Worm (Caenorhabditis elegans) whole organism, late embryonic: ENCODE data around the gene ZK381.62.

Experiments
- C08G9.2 ChIP-seq: sonication (generic microtip); optimal IDR thresholded peaks from 2 replicates; lab custom pipeline; 2016; ENCODE audit warnings: mild to moderate bottlenecking, missing genetic modification characterization, moderate library complexity, missing compliant biosample characterization
- C38D4.7 ChIP-seq: fragments of 200-800 bp; sonication (Bioruptor generic); optimal IDR thresholded peaks from 2 replicates; lab custom pipeline; 2018; ENCODE audit warnings: mild to moderate bottlenecking, missing genetic modification characterization, moderate library complexity, missing compliant biosample characterization
- F13H6.1 ChIP-seq: sonication (generic microtip); optimal IDR thresholded peaks from 2 replicates; lab custom pipeline; 2016; ENCODE audit warnings: missing genetic modification characterization, missing compliant biosample characterization
- K02D7.2 ChIP-seq: sonication (generic microtip); optimal IDR thresholded peaks from 2 replicates; lab custom pipeline; 2017; ENCODE audit warnings: mild to moderate bottlenecking, missing genetic modification characterization, missing compliant biosample characterization
- Y22D7AL.16 ChIP-seq: sonication (generic microtip); optimal IDR thresholded peaks from 2 replicates; lab custom pipeline; 2016; ENCODE audit warnings: missing genetic modification characterization, missing compliant biosample characterization
- ceh-14 ChIP-seq: sonication (generic microtip); optimal IDR thresholded peaks from 2 replicates; lab custom pipeline; 2016; ENCODE audit warnings: missing genotype, missing genetic modification characterization, missing compliant biosample characterization
- ceh-19 ChIP-seq: fragments of 200-800 bp; sonication (Bioruptor generic); optimal IDR thresholded peaks from 2 replicates; lab custom pipeline; 2018; ENCODE audit warnings: mild to moderate bottlenecking, missing genetic modification characterization, missing compliant biosample characterization
- ceh-30 ChIP-seq: fragments of 150-350 bp; optimal IDR thresholded peaks from 2 replicates; lab custom pipeline; 2014; ENCODE audit warnings: missing biosample characterization, missing genetic modification characterization
- ceh-31 ChIP-seq: sonication (generic microtip); optimal IDR thresholded peaks from 2 replicates; lab custom pipeline; 2016; ENCODE audit warnings: missing genetic modification characterization, missing compliant biosample characterization
- ceh-45 ChIP-seq: fragments of 200-800 bp; sonication (Bioruptor generic); IDR thresholded peaks from 2 replicates; pipeline ENCODE4 v1.3.6; 2022; ENCODE audit warnings: missing genetic modification reagents, missing genetic modification characterization, missing compliant biosample characterization
- ceh-48 ChIP-seq: sonication (generic microtip); optimal IDR thresholded peaks from 2 replicates; lab custom pipeline; 2016; ENCODE audit warnings: missing genetic modification characterization, inconsistent platforms, missing compliant biosample characterization
- ceh-6 ChIP-seq: fragments of 200-800 bp; sonication (Bioruptor generic); optimal IDR thresholded peaks from 2 replicates; lab custom pipeline; 2018; ENCODE audit warnings: mild to moderate bottlenecking, missing genetic modification characterization, missing compliant biosample characterization
- dmd-4 ChIP-seq: sonication (generic microtip); optimal IDR thresholded peaks from 2 replicates; lab custom pipeline; 2016; ENCODE audit warnings: borderline replicate concordance, missing genetic modification characterization, missing compliant biosample characterization
- dve-1 ChIP-seq: sonication (generic microtip); optimal IDR thresholded peaks from 2 replicates; lab custom pipeline; 2017; ENCODE audit warnings: antibody characterized with exemption, mild to moderate bottlenecking, missing genetic modification characterization, missing compliant biosample characterization
- ets-4 ChIP-seq: sonication (generic microtip); optimal IDR thresholded peaks from 2 replicates; lab custom pipeline; 2016; ENCODE audit warnings: missing genetic modification characterization, missing compliant biosample characterization
- eyg-1 ChIP-seq: sonication (generic microtip); optimal IDR thresholded peaks from 2 replicates; lab custom pipeline; 2016; ENCODE audit warnings: missing genotype, missing genetic modification characterization, missing compliant biosample characterization
- fax-1 ChIP-seq: sonication (generic microtip); optimal IDR thresholded peaks from 2 replicates; lab custom pipeline; 2016; ENCODE audit warnings: missing genotype, missing genetic modification characterization, missing compliant biosample characterization
- fkh-10 ChIP-seq: fragments of 150-350 bp; optimal IDR thresholded peaks from 2 replicates; lab custom pipeline; 2014; ENCODE audit warnings: missing biosample characterization, missing genetic modification reagents, missing genetic modification characterization
- fkh-6 ChIP-seq: sonication (generic microtip); optimal IDR thresholded peaks from 2 replicates; lab custom pipeline; 2016; ENCODE audit warnings: missing genetic modification characterization, missing compliant biosample characterization
- gmeb-2 ChIP-seq: sonication (generic microtip); optimal IDR thresholded peaks from 2 replicates; lab custom pipeline; 2016; ENCODE audit warnings: missing genetic modification characterization, inconsistent platforms, missing compliant biosample characterization
- hlh-15 ChIP-seq: sonication (generic microtip); optimal IDR thresholded peaks from 2 replicates; lab custom pipeline; 2016; ENCODE audit warnings: missing genetic modification characterization, missing compliant biosample characterization
- hlh-6 ChIP-seq: sonication (generic microtip); optimal IDR thresholded peaks from 2 replicates; lab custom pipeline; 2016; ENCODE audit warnings: missing genotype, missing genetic modification characterization, missing compliant biosample characterization
- mec-3 ChIP-seq: sonication (generic microtip); optimal IDR thresholded peaks from 2 replicates; lab custom pipeline; 2016; ENCODE audit warnings: borderline replicate concordance, missing genetic modification characterization, missing compliant biosample characterization
- nfya-1 ChIP-seq: sonication (generic microtip); optimal IDR thresholded peaks from 2 replicates; lab custom pipeline; 2017; ENCODE audit warnings: missing genetic modification characterization, mild to moderate bottlenecking, missing compliant biosample characterization, antibody characterized with exemption, moderate library complexity
- nhr-11 ChIP-seq: fragments of 150-350 bp; optimal IDR thresholded peaks from 2 replicates; lab custom pipeline; 2014; ENCODE audit warnings: missing biosample characterization, missing genetic modification characterization
- nhr-232 ChIP-seq: sonication (generic microtip); optimal IDR thresholded peaks from 2 replicates; lab custom pipeline; 2016; ENCODE audit warnings: missing genetic modification characterization, missing compliant biosample characterization
- npax-4 ChIP-seq: sonication (generic microtip); optimal IDR thresholded peaks from 2 replicates; lab custom pipeline; 2016; ENCODE audit warnings: missing genetic modification characterization, missing compliant biosample characterization
- pax-1 ChIP-seq: fragments of 150-350 bp; optimal IDR thresholded peaks from 2 replicates; lab custom pipeline; 2014; ENCODE audit warnings: missing biosample characterization, missing genetic modification characterization
- pha-2 ChIP-seq: sonication (generic microtip); optimal IDR thresholded peaks from 2 replicates; lab custom pipeline; 2017; ENCODE audit warnings: mild to moderate bottlenecking, missing genetic modification characterization, missing compliant biosample characterization
- pros-1 ChIP-seq: fragments of 150-350 bp; optimal IDR thresholded peaks from 2 replicates; lab custom pipeline; 2014; ENCODE audit warnings: missing biosample characterization, missing genetic modification reagents, missing genetic modification characterization
- sox-2 ChIP-seq: fragments of 200-800 bp; sonication (Bioruptor generic); IDR thresholded peaks from 2 replicates; pipeline ENCODE4 v1.3.6; 2022; ENCODE audit warnings: missing genetic modification reagents, missing genetic modification characterization, missing compliant biosample characterization
- syd-9 ChIP-seq: sonication (generic microtip); optimal IDR thresholded peaks from 2 replicates; lab custom pipeline; 2016; ENCODE audit warnings: mild to moderate bottlenecking, missing genetic modification characterization, moderate library complexity, missing compliant biosample characterization
- tbx-7 ChIP-seq: sonication (generic microtip); optimal IDR thresholded peaks from 2 replicates; lab custom pipeline; 2016; ENCODE audit warnings: missing genotype, missing genetic modification characterization, missing compliant biosample characterization
- ttx-3 ChIP-seq: sonication (generic microtip); optimal IDR thresholded peaks from 2 replicates; lab custom pipeline; 2016; ENCODE audit warnings: missing genetic modification reagents, missing genetic modification characterization, missing compliant biosample characterization
- unc-3 ChIP-seq, 2 experiments: fragments of 200-800 bp in 1 of 2; sonication (Bioruptor generic) in 1 of 2; sonication (generic microtip) in 1 of 2; conservative IDR thresholded peaks in 1 of 2; optimal IDR thresholded peaks in 1 of 2; 2 replicates each; pipeline versions ENCODE4 v1.3.6 to Lab custom; 2016 to 2022; ENCODE audit warnings: missing compliant biosample characterization in 2 of 2, missing genetic modification characterization in 2 of 2, missing genetic modification reagents in 1 of 2
- unc-55 ChIP-seq: sonication (generic microtip); optimal IDR thresholded peaks from 2 replicates; lab custom pipeline; 2017; ENCODE audit warnings: missing biosample characterization, missing genetic modification reagents, missing genetic modification characterization
- zip-5 ChIP-seq: sonication (generic microtip); optimal IDR thresholded peaks from 2 replicates; lab custom pipeline; 2016; ENCODE audit warnings: missing genetic modification characterization, missing compliant biosample characterization
- ztf-16 ChIP-seq: sonication (generic microtip); optimal IDR thresholded peaks from 2 replicates; lab custom pipeline; 2017; ENCODE audit warnings: missing genetic modification characterization, missing compliant biosample characterization

The ZK381.62 gene

ce11 chrIV:7009531-7009930, 38.4 kb upstream of the ZK381.62 start, which contains the start of gene C25A8.2:
Gene C25A8.2 (plus strand): TSS chrIV:7009831.
- TF ChIP-seq ceh-6 (GFP tag; lab: Kevin White, UChicago): no peak
- TF ChIP-seq nfya-1 (tag; lab: Kevin White, UChicago): no peak
- no peak for TF ChIP-seq dmd-4

ce11 chrIV:7003323-7003722, 32.2 kb upstream of the ZK381.62 start, which contains the start of gene cht-3:
Gene cht-3 (plus strand): TSS chrIV:7003623.
- TF ChIP-seq zip-5 (tag; lab: Kevin White, UChicago) (no peak), unc-3 (GFP tag; conservative IDR thresholded peaks at IDR 0.05; lab: Robert Waterston, UW) (no peak), unc-3 (tag; optimal IDR thresholded peaks at IDR 0.05; lab: Kevin White, UChicago) (no peak), fkh-6 (no peak), ceh-45 (GFP tag; lab: Robert Waterston, UW) (no peak)

- TF ChIP-seq K02D7.2 (tag; lab: Kevin White, UChicago) (no peak), ceh-31 (tag; lab: Kevin White, UChicago) (no peak), nhr-232 (tag; lab: Kevin White, UChicago) (no peak), ets-4 (tag; lab: Kevin White, UChicago) (no peak)
Measured at ce11 chrIV:6999206-6999605, 28.1 kb upstream of the ZK381.62 start, which contains the start of gene C25A8.5. Gene C25A8.5 (plus strand): TSS chrIV:6999506.

- TF ChIP-seq C38D4.7 (GFP tag; lab: Kevin White, UChicago): no peak
- TF ChIP-seq ceh-48: no peak
- no peak for TF ChIP-seq mec-3 (tag; lab: Kevin White, UChicago)
- no peak for TF ChIP-seq hlh-6 (tag; lab: Kevin White, UChicago)
- TF ChIP-seq K02D7.2 (tag; lab: Kevin White, UChicago): no peak
- TF ChIP-seq npax-4 (tag; lab: Kevin White, UChicago): no peak
- no peak for TF ChIP-seq pros-1 (tag; lab: Kevin White, UChicago)
- no peak for TF ChIP-seq dve-1
- no peak for TF ChIP-seq ztf-16
- TF ChIP-seq pha-2 (tag; lab: Kevin White, UChicago): no peak
- TF ChIP-seq fkh-6: no peak
- TF ChIP-seq C08G9.2 (tag; lab: Kevin White, UChicago): no peak
Measured at ce11 chrIV:6997918-6998317, 26.8 kb upstream of the ZK381.62 start.

ce11 chrIV:6991070-6991469, 20.0 kb upstream of the ZK381.62 start:
- no peak for TF ChIP-seq K02D7.2 (tag; lab: Kevin White, UChicago)
- peak; percentile 74 for TF ChIP-seq unc-55 (GFP tag; lab: Kevin White, UChicago)

ce11 chrIV:6986835-6987234, 15.7 kb upstream of the ZK381.62 start, which contains the start of gene prkl-1:
Gene prkl-1 (minus strand): TSS chrIV:6986935.
- TF ChIP-seq sox-2 (GFP tag; lab: Robert Waterston, UW): no peak

- TF ChIP-seq ceh-14 (tag; lab: Kevin White, UChicago) (no peak), dve-1 (no peak), fax-1 (no peak), pha-2 (tag; lab: Kevin White, UChicago) (peak; percentile 12), pax-1 (tag; lab: Kevin White, UChicago) (peak; percentile 91), eyg-1 (tag; lab: Kevin White, UChicago) (no peak), ceh-31 (tag; lab: Kevin White, UChicago) (peak; percentile 32), syd-9 (tag; lab: Kevin White, UChicago) (no peak), ceh-30 (tag; lab: Kevin White, UChicago) (no peak), ceh-6 (GFP tag; lab: Kevin White, UChicago) (no peak), fkh-10 (GFP tag; lab: Kevin White, UChicago) (no peak), nhr-11 (tag; lab: Kevin White, UChicago) (no peak), Y22D7AL.16 (no peak), hlh-15 (tag; lab: Kevin White, UChicago) (no peak), sox-2 (GFP tag; lab: Robert Waterston, UW) (no peak), ceh-19 (GFP tag; lab: Kevin White, UChicago) (no peak), gmeb-2 (tag; lab: Kevin White, UChicago) (no peak), F13H6.1 (tag; lab: Kevin White, UChicago) (no peak), tbx-7 (no peak), unc-55 (GFP tag; lab: Kevin White, UChicago) (peak; percentile 67), ttx-3 (no peak)
Measured at ce11 chrIV:6984449-6985380, 13.6 kb upstream of the ZK381.62 start.
